Fruit fly (Drosophila melanogaster) whole organism, prepupa: ENCODE measurements around the gene Rfx.

Source experiments
- CG16779 ChIP-seq: fragments of 200-800 bp; sonication (Bioruptor generic); optimal IDR thresholded peaks from 3 replicates; lab custom pipeline; 2017; ENCODE audit warnings: missing biosample characterization, mild to moderate bottlenecking, missing genetic modification characterization
- Eip78C ChIP-seq: fragments of 200-800 bp; sonication (Bioruptor generic); peaks from one replicate; lab custom pipeline; 2016; ENCODE audit warnings: missing biosample characterization, missing genetic modification characterization
- Sox15 ChIP-seq: fragments of 200-800 bp; sonication (Bioruptor generic); optimal IDR thresholded peaks from 3 replicates; lab custom pipeline; 2016; ENCODE audit warnings: missing biosample characterization, missing genetic modification characterization
- dac ChIP-seq: fragments of 200-800 bp; sonication (Bioruptor generic); optimal IDR thresholded peaks from 2 replicates; lab custom pipeline; 2017; ENCODE audit warnings: missing biosample characterization, mild to moderate bottlenecking, missing genetic modification characterization
- salr ChIP-seq, 2 experiments: fragments of 200-800 bp; sonication (Bioruptor generic); optimal IDR thresholded peaks; 3 replicates each; lab custom pipeline; 2016 to 2018; ENCODE audit warnings: missing biosample characterization in 2 of 2, missing genetic modification characterization in 2 of 2, mild to moderate bottlenecking in 1 of 2

- TF ChIP-seq dac (GFP tag; lab: Kevin White, UChicago), result no peak
- TF ChIP-seq salr (GFP tag; optimal IDR thresholded peaks at IDR 0.05; lab: Kevin White, UChicago), result no peak
- no peak for TF ChIP-seq CG16779
- no peak for TF ChIP-seq Eip78C (GFP tag; lab: Kevin White, UChicago)
- TF ChIP-seq Sox15 (GFP tag; lab: Kevin White, UChicago), result no peak
These were observed 25.0 kb downstream of the Rfx start for dm6 chr3R:10352844-10353243.
